Fruit fly (Drosophila melanogaster) ovary, adult (tissue): ENCODE measurements around the gene lace.

ENCODE experiments used
- CG17801 ChIP-seq: fragments of 200-800 bp; optimal IDR thresholded peaks from 2 replicates; lab custom pipeline; 2019; ENCODE audit warnings: missing biosample characterization, mild to moderate bottlenecking, missing genetic modification characterization, moderate library complexity; ENCODE audit not compliant: partially characterized antibody

The lace gene

DNA sequence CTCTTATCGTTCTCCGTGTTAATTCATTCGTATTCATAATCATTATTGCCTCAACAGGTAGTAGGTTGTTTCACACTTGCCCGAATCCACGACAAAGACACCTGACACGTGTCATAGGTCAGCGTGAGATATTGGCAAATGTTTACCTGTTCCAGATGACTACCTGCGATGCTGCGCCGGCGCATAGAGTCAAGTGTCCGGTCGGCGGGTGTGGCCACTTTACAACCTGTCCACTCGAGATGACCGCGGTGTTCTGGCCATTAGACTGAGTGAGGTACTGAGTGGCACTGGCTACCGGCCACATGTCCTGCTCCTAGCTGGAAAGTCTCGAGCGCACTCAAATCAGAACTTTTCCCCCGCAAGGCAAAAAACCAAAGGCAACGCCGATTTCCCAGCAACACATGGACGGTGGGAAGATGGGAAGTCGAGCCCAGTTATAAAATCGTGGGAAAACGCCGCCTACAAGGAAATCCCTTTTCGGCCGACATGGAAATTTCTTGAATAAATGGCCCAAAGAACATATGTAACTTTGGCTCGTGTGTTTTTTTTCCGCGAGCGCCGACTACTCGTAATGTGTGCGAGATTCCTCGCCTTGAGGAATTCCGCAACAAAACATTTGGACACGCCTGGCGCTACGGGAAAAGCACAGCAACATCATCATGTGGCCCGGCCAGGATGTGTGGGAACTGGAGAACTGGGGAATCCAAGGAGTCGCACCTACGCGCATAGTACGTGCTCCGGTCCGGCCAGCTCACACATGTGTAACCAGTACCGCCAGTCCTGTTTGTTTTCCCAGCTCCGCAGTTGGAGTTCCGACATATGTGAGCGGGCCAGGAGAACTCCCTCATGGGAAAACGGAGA lies 13.1 kb upstream of the lace start:
- TF ChIP-seq CG17801: no peak

DNA sequence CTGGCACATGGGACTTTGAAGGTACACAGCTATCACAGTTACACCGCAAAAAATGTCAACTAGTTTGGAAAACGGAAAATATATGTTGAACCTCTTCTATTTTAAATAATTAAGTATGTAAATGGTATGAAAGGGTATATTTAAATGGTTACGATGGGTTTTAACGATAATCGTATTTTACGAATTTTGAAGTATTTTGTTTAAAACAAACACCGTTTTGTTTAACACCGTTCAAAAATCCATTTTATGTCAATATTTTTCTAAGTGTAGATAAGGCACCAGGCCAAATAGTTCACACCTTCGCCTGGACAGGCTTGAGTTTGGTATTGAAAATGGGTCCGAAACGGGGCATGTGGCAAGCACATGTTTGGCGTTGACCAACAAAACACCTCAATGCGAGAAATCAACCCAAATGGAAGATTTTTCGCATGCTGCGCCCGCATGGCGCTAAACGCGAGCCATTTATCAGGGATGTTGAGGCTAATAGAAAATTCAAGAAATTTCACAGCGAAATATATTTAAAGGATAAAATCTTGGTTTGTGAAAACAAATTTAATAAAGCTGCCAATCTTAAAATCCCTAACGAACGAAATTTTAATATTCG lies 12.3 kb upstream of the lace start:
- TF ChIP-seq CG17801: no peak

DNA sequence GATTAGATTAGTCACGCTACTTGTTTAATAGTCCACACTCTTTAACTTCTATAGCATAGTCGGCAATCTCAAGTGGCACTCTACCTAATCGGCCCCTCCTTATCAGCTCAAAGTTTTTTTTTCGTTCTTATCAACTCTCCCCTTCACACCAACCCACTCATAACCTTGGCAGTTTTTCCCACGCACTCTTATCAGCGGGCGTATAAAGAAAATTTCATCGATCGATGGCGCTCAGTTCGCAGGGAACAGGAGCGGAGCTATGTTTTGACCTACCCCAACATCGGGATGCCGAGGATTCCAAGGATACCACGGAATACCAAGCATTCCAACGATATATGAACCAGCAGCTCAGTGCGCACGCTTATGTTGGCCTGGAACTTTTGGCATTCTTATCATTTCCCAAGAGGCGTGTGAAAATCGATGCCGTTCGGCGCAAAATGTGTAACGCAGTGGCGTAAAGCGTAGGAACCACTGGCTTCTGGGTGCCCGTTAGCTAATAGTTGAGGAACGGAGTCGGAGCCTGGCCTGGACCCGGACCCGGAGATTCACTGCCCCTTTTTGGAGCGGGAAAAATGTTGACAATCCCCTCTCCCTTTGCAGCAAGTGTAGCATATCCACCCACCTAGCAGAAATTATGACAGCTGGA lies 8.6 kb upstream of the lace start:
- TF ChIP-seq CG17801: no peak

DNA sequence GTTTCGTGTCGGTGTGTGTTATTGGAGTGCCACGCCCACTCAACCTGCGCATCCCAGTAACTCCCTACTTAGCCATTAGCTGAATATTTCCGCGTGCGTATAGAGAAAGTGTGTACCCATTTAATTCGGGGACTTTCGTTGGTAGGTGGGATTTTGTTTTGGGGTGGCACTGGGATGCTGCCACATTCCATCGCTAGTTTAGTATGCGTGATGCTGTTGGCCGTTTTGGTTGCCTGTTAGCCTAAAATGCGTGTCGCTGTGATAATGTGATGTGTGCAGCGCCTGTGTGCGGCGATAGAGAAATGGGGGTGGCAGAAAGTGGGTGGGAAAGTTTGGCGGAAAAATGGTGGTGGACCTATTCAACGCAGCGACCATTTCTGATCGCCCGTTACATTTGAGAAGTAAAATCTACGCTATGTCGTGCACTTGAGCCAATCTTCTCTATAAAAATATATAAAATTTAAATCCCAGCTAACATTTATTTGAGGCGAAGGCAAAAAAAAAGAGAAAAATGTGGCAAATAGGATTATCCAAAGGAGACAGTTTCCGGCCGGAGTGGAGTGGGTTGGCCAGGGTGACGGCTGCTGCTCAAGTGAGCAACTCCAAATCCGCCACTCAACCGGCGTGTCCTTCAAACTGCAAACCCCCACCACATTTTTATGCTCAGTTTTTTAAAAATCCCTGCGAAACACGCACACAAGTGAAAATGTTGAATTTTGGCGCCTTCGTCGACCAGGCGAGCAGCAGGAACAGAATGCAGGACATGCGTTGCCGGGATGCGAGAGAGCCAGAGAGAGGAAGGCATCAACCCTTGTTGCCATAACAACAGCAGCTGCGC lies 7.4 kb upstream of the lace start:
- TF ChIP-seq CG17801: no peak

DNA sequence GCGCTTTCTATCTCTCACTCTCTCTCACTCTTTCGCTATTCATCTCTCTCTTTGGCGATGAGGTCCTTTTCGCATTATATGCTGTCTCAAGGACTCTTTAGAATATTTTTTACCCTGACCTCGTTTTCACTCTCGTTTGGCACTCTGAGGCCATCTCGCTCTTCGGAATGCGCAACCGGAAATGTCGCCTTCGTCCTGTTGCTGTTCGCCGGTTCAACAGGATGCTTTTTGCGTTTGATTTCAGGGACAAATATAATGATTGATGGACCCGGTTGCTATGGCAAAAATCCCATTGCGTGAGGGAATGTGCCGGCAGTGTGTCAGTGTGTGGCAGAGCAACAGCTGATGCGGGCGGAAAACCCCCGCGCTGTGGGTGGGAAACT lies 6.8 kb upstream of the lace start:
- no peak for TF ChIP-seq CG17801

DNA sequence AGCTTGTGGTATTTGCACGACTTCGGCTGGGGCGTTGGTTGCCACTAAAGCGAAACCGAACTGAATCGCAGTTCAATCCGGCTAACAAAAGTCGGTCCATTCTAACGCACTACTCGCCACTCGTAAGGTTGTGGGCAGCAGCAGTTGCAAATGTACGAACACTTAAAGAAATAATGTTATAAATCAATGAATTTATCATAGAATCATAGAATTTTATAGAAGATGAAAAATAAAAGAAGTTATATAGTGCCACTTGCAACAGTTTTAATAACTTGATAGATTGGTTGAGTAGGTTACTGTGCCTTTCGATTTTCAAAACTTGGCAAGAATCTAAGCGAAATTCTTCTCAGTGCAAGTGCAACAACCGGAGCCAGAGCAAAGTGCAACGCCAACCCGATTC lies 5.3 kb upstream of the lace start:
- TF ChIP-seq CG17801: no peak

DNA sequence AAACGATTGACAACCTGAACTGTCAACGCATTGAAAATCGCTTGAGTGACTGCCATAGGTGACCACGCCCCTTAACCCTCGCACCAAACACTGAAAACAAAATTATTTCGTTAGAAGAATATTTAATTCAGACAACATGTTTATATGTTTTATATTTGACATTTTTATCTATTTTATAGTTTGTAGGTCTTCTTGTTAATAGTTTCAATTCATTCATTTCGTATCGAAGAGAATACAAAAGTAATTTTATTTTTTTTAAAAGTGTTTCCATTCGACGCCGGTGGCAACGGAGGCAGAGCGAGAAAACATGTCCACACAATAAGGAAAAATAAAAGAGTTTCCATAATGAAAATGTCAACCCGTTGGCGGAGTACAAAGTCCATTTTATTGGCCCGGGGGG lies 2.6 kb upstream of the lace start:
- no peak for TF ChIP-seq CG17801

DNA sequence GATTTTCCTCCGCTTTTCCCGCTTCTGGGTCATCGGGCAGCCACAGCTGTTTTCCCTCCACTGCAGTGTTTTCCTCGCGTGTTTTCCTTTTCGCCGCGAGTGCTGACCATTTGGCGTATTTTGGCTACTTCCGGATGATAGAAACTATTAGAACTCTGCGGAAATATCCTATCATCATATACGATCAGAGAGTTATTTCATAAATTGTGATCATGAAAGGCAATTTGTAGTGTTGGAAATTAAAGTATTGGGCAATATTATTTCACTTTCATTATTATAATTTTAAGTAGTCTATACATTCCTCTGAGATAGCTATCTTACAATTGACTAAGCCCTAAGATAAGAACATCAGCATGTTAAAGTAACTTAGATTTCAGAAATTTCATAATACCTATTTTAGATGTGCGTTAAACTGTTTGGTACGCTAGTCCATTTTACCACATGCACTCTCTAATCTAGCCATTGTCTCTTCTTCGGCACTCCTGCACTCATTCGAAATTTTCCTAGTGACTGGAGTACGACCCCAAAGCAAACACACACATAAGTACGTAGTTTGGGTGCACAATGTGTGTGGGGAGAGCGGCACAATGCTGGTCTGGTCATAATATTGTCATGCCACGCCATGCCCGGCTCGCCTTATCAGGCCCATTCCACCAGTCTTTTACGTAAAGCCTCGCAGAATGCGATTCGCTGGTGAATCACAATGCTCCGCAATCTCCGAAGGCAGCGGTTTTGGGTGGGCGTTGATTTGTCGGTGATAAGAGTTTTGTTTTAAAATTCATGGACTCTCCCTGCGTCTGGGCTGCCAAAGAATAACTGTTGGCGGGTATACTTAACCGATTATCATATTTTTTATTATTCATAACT lies 1.0 kb downstream of the lace start:
- TF ChIP-seq CG17801: no peak

DNA sequence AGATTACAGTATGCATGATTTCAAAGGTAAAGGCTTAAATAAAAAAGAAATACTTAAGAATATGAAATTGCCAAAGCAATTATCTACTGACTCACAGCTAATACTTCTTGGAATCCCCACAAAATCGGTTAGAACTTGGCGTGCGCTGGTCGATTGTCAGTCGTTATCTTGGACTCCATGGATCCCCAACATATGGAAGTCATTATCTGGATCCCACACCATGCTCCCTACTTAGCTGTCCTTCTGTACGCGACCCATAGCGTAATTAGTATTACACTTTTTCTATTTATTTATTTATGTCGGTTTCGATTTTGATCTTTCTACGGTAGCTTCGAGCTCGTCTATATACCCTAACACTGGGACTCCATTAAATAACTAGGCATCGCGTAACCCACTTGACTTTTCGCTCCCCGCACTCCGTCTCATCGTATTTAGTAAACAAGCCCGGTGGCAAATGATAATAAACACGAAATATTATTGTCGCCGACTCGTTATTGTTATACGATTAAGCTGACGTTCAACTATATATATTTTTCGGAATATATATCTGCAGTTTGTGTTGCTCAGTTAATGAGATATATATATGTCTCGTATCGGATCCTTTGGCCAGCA lies 2.1 kb downstream of the lace start:
- TF ChIP-seq CG17801: no peak

DNA sequence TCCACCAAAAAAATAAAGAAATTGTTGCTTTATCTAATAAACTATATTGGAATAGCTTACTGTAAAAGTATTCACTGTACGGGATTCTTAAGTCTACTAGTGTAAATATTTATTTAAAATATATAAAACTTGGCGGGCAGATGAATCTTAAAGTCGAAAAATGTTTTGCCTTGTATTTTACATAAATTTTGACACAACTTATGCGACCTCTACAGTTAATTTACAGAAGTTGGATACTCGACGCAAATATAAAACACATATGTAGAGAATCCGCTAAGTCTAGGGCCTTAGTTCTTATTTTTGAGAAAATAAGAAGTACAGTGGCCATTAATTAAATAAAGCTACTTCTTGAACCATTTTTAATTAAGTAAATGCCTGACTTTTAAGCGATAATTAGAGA lies 5.6 kb downstream of the lace start:
- TF ChIP-seq CG17801: no peak

DNA sequence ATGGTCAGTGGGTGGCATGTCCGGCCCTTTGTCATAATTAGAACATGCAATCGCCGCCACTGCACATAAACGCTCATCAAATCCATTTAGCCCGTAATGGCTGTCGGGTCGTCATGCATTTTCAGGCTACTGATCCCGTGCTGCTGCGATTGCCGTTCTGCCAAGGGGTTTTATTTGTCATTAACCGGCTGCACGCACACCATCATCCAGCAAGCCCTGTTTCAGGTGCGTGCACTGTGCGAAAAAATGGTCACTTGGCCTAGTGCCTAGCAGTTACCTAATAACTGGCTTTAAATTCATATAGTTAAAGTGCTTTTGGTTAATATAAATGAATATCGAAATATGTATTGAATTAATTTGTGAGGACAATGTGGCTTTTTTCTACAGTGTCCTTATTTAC lies 38.5 kb downstream of the lace start:
- TF ChIP-seq CG17801: no peak

DNA sequence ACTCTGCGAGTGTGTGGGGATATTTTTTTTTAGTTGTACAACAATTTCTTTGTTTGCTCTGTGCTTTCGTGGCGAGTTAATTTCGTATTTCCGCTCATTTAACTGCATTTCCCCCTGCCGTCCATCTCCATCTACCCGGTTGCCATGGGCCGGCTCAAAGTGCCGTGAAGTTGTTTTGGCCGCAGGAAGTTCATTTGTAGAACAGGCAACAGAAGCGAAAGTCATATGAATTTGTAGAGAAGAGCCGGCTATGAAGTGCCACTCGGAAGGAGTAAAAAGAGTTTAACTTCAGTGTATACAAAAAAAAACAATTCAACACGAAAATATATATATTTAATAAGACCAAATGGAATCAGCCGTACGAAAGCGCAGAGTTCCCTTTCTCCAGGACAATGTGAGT lies 48.3 kb downstream of the lace start, which contains the start of gene Skadu:
TSS of gene Skadu (plus strand) at position 301 of the 400 bp plus-strand sequence.
- no peak for TF ChIP-seq CG17801

DNA sequence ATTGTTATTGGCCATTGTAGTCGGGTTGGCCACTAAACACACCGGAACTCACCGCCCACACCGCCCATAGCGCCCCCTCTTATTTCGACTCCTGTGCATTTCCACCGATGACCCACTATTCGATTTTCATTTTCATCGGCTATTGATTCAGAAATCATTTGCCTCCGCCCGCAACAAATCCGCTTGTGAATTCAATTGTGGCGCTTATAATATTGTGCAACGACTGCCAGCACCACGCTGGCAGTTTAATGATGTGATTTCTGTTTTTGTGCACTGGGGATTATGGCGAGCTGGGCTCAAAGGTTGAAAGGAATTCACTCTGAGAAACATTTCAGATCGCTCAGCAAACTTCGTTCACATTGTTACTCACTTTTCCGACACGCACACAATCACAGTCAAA lies 51.1 kb downstream of the lace start, which contains the start of gene CG15256:
TSS of gene CG15256 (plus strand) at position 301 of the 400 bp plus-strand sequence.
- TF ChIP-seq CG17801: no peak

DNA sequence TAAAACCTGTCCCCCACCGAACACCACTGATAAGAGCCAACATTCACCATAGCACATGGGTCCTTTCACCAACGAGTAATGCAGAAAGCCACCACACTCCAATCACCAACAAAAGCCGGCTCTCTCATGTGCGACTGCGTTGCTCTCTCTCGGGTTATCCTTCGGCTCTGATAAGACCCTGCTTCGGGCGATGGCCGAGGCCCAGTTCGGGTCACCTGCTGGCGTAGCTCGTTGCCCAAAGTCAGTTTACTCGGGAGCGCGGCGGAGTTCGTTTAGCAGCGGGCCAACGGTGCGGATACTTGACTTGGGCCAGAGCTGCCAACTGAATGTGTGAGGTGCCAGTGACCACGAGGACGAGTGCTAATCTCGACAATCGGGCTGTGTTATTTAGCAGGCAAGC lies 53.6 kb downstream of the lace start, which contains the start of gene kek3:
TSS of gene kek3 (plus strand) at position 244 of the 400 bp plus-strand sequence.
- no peak for TF ChIP-seq CG17801
